Fruit fly (Drosophila melanogaster): Measurements from ENCODE around the gene Gyc88E.

DNA sequence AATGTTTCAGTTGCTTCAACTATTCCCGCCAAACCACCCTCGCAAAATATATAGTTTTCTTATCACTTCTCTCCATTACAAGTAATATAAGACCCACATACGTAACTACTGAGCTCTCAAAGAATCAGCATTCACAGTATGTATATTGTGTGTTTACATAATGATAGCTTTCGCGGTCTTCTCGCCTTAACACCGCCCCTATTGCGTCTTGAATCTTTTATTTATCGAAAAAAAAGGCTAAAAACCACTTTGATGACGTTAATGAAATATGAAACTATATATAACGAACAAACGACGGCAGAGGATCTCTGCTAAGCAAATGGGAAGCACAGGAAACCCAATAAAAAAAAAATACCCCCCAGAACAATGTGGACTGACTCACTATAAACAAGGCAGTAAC is 47.2 kb downstream of the Gyc88E start:
- TF ChIP-seq usp (GFP tag; optimal IDR thresholded peaks at IDR 0.05): no peak
- no peak for TF ChIP-seq CG8478 (optimal IDR thresholded peaks at IDR 0.05)
- TF ChIP-seq Dll (optimal IDR thresholded peaks at IDR 0.05): no peak
- no peak for TF ChIP-seq psq (optimal IDR thresholded peaks at IDR 0.05)
- no peak for TF ChIP-seq EcR (GFP tag; optimal IDR thresholded peaks at IDR 0.05)
- TF ChIP-seq pan (optimal IDR thresholded peaks at IDR 0.05): no peak
